Worm (Caenorhabditis elegans): ENCODE results near the gene mrps-18B.

ce11 chrII:8514729-8515128, 10.8 kb upstream of the mrps-18B start, which contains the start of gene ctg-2:
- no peak for TF ChIP-seq mml-1 (tag; optimal IDR thresholded peaks at IDR 0.05)
- TF ChIP-seq nhr-76 (tag; optimal IDR thresholded peaks at IDR 0.05): no peak
- no peak for TF ChIP-seq hmg-11 (tag; optimal IDR thresholded peaks at IDR 0.05)
- no peak for TF ChIP-seq ztf-4 (tag; optimal IDR thresholded peaks at IDR 0.05)
- no peak for TF ChIP-seq mdl-1 (tag; optimal IDR thresholded peaks at IDR 0.05)
- TF ChIP-seq zag-1 (tag; optimal IDR thresholded peaks at IDR 0.05): no peak
- no peak for TF ChIP-seq fos-1 (tag; optimal IDR thresholded peaks at IDR 0.05)
- TF ChIP-seq nhr-12 (tag; optimal IDR thresholded peaks at IDR 0.05): no peak
- no peak for TF ChIP-seq nhr-28 (tag; optimal IDR thresholded peaks at IDR 0.05)
